Worm (Caenorhabditis elegans) whole organism, late embryonic: ENCODE measurements around the gene prp-8.

Experiments
- elt-2 ChIP-seq: sonication (generic microtip); optimal IDR thresholded peaks from 2 replicates; lab custom pipeline; 2016; ENCODE audit warnings: missing genetic modification reagents, missing genetic modification characterization, missing compliant biosample characterization
- fkh-10 ChIP-seq: fragments of 150-350 bp; optimal IDR thresholded peaks from 2 replicates; lab custom pipeline; 2014; ENCODE audit warnings: missing biosample characterization, missing genetic modification reagents, missing genetic modification characterization
- hlh-15 ChIP-seq: sonication (generic microtip); optimal IDR thresholded peaks from 2 replicates; lab custom pipeline; 2016; ENCODE audit warnings: missing genetic modification characterization, missing compliant biosample characterization

DNA sequence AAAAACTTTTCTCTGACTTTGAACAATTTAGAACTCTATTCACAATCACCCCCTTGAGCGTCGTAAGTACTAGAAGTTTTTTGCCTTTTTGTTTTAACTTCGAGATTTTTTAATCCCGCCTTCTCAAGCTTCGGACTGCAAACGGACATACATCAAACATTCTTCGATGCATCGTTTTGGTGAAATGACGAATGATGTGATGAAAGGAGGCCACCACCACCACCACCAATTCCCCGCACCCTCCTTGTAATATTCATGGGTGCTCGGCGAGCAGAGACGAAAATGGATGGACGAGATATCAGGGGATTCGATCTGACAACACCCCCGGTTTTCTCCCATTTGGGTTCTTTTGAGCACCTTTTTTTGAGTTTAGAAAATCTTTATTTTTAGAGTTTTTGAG is 18.2 kb upstream of the prp-8 start:
- TF ChIP-seq hlh-15 (no peak), elt-2 (no peak), fkh-10 (no peak)
